Fruit fly (Drosophila melanogaster) whole organism, embryonic: Measurements from ENCODE around the gene Scox.

Source experiments
- Antp ChIP-seq: fragments of 200-800 bp; sonication (Bioruptor generic); optimal IDR thresholded peaks from 3 replicates; lab custom pipeline; 2016; ENCODE audit warnings: missing biosample characterization, missing genetic modification characterization
- BEAF-32 ChIP-seq: fragments of 200-800 bp; sonication (Bioruptor generic); optimal IDR thresholded peaks from 3 replicates; lab custom pipeline; 2017; ENCODE audit warnings: missing biosample characterization, missing genetic modification characterization, mild to moderate bottlenecking, moderate library complexity, missing genetic modification reagents
- C15 ChIP-seq: fragments of 200-800 bp; sonication (Bioruptor generic); IDR thresholded peaks from 3 replicates; pipeline ENCODE4 v1.3.6; 2022; ENCODE audit warnings: missing biosample characterization, missing genetic modification characterization
- CG10274 ChIP-seq: fragments of 200-800 bp; sonication (Bioruptor generic); optimal IDR thresholded peaks from 3 replicates; lab custom pipeline; 2017; ENCODE audit warnings: missing biosample characterization, mild to moderate bottlenecking, missing genetic modification characterization
- CG10366 ChIP-seq: fragments of 200-800 bp; sonication (Bioruptor generic); IDR thresholded peaks from 2 replicates; pipeline ENCODE4 v1.3.6; 2022; ENCODE audit warnings: missing biosample characterization, missing genetic modification characterization
- CG12942 ChIP-seq: fragments of 200-800 bp; sonication (Bioruptor generic); optimal IDR thresholded peaks from 3 replicates; lab custom pipeline; 2016; ENCODE audit warnings: missing biosample characterization, missing genetic modification characterization
- CG15269 ChIP-seq: fragments of 200-800 bp; sonication (Bioruptor generic); optimal IDR thresholded peaks from 2 replicates; lab custom pipeline; 2018; ENCODE audit warnings: missing biosample characterization, mild to moderate bottlenecking, missing genetic modification characterization, moderate library complexity
- CG15696 ChIP-seq: fragments of 200-800 bp; sonication (Bioruptor generic); optimal IDR thresholded peaks from 2 replicates; lab custom pipeline; 2019; ENCODE audit warnings: missing biosample characterization, mild to moderate bottlenecking, missing genetic modification characterization, moderate library complexity
- CG16779 ChIP-seq: fragments of 200-800 bp; sonication (Bioruptor generic); IDR thresholded peaks from 2 replicates; pipeline ENCODE4 v1.3.6; 2022; ENCODE audit warnings: missing biosample characterization, missing genetic modification characterization
- CG30403 ChIP-seq: fragments of 200-800 bp; sonication (Bioruptor generic); optimal IDR thresholded peaks from 3 replicates; lab custom pipeline; 2016; ENCODE audit warnings: missing biosample characterization, missing genetic modification characterization
- CG32767 ChIP-seq: fragments of 200-800 bp; sonication (Bioruptor generic); IDR thresholded peaks from 2 replicates; pipeline ENCODE4 v1.3.6; 2022; ENCODE audit warnings: missing biosample characterization, missing genetic modification characterization
- CG4360 ChIP-seq: fragments of 200-800 bp; sonication (Bioruptor generic); IDR thresholded peaks from 2 replicates; pipeline ENCODE4 v1.3.6; 2022; ENCODE audit warnings: missing biosample characterization, missing genetic modification characterization
- CG4730 ChIP-seq: fragments of 200-800 bp; sonication (Bioruptor generic); IDR thresholded peaks from 2 replicates; pipeline ENCODE4 v1.3.6; 2022; ENCODE audit warnings: missing biosample characterization, missing genetic modification characterization
- CG6654 ChIP-seq: fragments of 200-800 bp; sonication (Bioruptor generic); optimal IDR thresholded peaks from 2 replicates; lab custom pipeline; 2017; ENCODE audit warnings: missing biosample characterization, mild to moderate bottlenecking, missing genetic modification characterization
- CG7928 ChIP-seq: fragments of 200-800 bp; sonication (Bioruptor generic); optimal IDR thresholded peaks from 2 replicates; lab custom pipeline; 2017; ENCODE audit warnings: missing biosample characterization, mild to moderate bottlenecking, missing genetic modification characterization
- CG7963 ChIP-seq: fragments of 200-800 bp; sonication (Bioruptor generic); IDR thresholded peaks from 3 replicates; pipeline ENCODE4 v1.3.6; 2022; ENCODE audit warnings: missing biosample characterization, missing genetic modification characterization; ENCODE audit not compliant: partially characterized antibody
- CG7987 ChIP-seq: fragments of 200-800 bp; sonication (Bioruptor generic); optimal IDR thresholded peaks from 2 replicates; lab custom pipeline; 2018; ENCODE audit warnings: missing biosample characterization, mild to moderate bottlenecking, missing genetic modification characterization, moderate library complexity
- Camta ChIP-seq: fragments of 200-800 bp; sonication (Bioruptor generic); optimal IDR thresholded peaks from 2 replicates; lab custom pipeline; 2016; ENCODE audit warnings: missing biosample characterization, missing genetic modification characterization
- Dad ChIP-seq: fragments of 200-800 bp; sonication (Bioruptor generic); optimal IDR thresholded peaks from 3 replicates; lab custom pipeline; 2016; ENCODE audit warnings: missing biosample characterization, missing genetic modification characterization
- Dp ChIP-seq: fragments of 200-800 bp; sonication (Bioruptor generic); optimal IDR thresholded peaks from 2 replicates; lab custom pipeline; 2018; ENCODE audit warnings: missing biosample characterization, mild to moderate bottlenecking, missing genetic modification characterization, moderate library complexity
- HLH3B ChIP-seq: fragments of 200-800 bp; sonication (Bioruptor generic); IDR thresholded peaks from 2 replicates; pipeline ENCODE4 v1.3.6; 2022; ENCODE audit warnings: missing biosample characterization, missing genetic modification characterization
- HmgZ ChIP-seq: fragments of 200-800 bp; sonication (Bioruptor generic); optimal IDR thresholded peaks from 2 replicates; lab custom pipeline; 2018; ENCODE audit warnings: missing biosample characterization, mild to moderate bottlenecking, missing genetic modification characterization
- Hr51 ChIP-seq, 2 experiments: fragments of 200-800 bp; sonication (Bioruptor generic); optimal IDR thresholded peaks; 2 replicates in 1 of 2; 3 replicates in 1 of 2; lab custom pipeline; 2016 to 2018; ENCODE audit warnings: missing biosample characterization in 2 of 2, missing genetic modification characterization in 2 of 2, mild to moderate bottlenecking in 1 of 2, moderate library complexity in 1 of 2
- Med ChIP-seq: fragments of 200-800 bp; sonication (Bioruptor generic); peaks from one replicate; lab custom pipeline; 2016; ENCODE audit warnings: missing biosample characterization, missing genetic modification characterization, mild to moderate bottlenecking, inconsistent platforms, moderate library complexity
- Opbp ChIP-seq: fragments of 200-800 bp; sonication (Bioruptor generic); IDR thresholded peaks from 3 replicates; pipeline ENCODE4 v1.3.6; 2022; ENCODE audit warnings: missing biosample characterization, missing genetic modification characterization; ENCODE audit not compliant: partially characterized antibody
- PHDP ChIP-seq: fragments of 200-800 bp; sonication (Bioruptor generic); optimal IDR thresholded peaks from 3 replicates; lab custom pipeline; 2018; ENCODE audit warnings: missing biosample characterization, mild to moderate bottlenecking, missing genetic modification characterization, moderate library complexity
- Spps ChIP-seq: fragments of 200-800 bp; sonication (Bioruptor generic); optimal IDR thresholded peaks from 2 replicates; lab custom pipeline; 2018; ENCODE audit warnings: missing biosample characterization, mild to moderate bottlenecking, missing genetic modification characterization
- Sry-β ChIP-seq: fragments of 200-800 bp; sonication (Bioruptor generic); optimal IDR thresholded peaks from 2 replicates; lab custom pipeline; 2018; ENCODE audit warnings: missing biosample characterization, mild to moderate bottlenecking, missing genetic modification characterization, moderate library complexity
- Stat92E ChIP-seq, 3 experiments: fragments of >200 bp in 2 of 3; fragments of 200-800 bp in 1 of 3; sonication (Bioruptor generic) in 1 of 3; optimal IDR thresholded peaks; 2 replicates each; lab custom pipeline; 2017 to 2019; ENCODE audit warnings: missing biosample characterization in 3 of 3, missing genetic modification characterization in 3 of 3, mild to moderate bottlenecking in 1 of 3, moderate library complexity in 1 of 3
- cas ChIP-seq: fragments of 200-800 bp; sonication (Bioruptor generic); IDR thresholded peaks from 2 replicates; pipeline ENCODE4 v1.3.6; 2022; ENCODE audit warnings: missing biosample characterization, missing genetic modification characterization
- cg ChIP-seq: fragments of 200-800 bp; sonication (Bioruptor generic); optimal IDR thresholded peaks from 3 replicates; lab custom pipeline; 2019; ENCODE audit warnings: missing biosample characterization, mild to moderate bottlenecking, missing genetic modification characterization, moderate library complexity
- chm ChIP-seq: fragments of 200-800 bp; sonication (Bioruptor generic); IDR thresholded peaks from 2 replicates; pipeline ENCODE4 v1.3.6; 2022; ENCODE audit warnings: missing biosample characterization, missing genetic modification characterization
- ci ChIP-seq: fragments of 200-800 bp; sonication (Bioruptor generic); IDR thresholded peaks from 3 replicates; pipeline ENCODE4 v1.3.6; 2022; ENCODE audit warnings: missing biosample characterization, missing genetic modification characterization
- emc ChIP-seq: fragments of 200-800 bp; sonication (Bioruptor generic); optimal IDR thresholded peaks from 2 replicates; lab custom pipeline; 2016; ENCODE audit warnings: missing biosample characterization, missing genetic modification characterization
- eve ChIP-seq, 2 experiments: fragments of >200 bp; optimal IDR thresholded peaks; 2 replicates each; lab custom pipeline; 2017; ENCODE audit warnings: missing biosample characterization in 2 of 2, missing genetic modification characterization in 2 of 2
- gfzf ChIP-seq: fragments of 200-800 bp; sonication (Bioruptor generic); optimal IDR thresholded peaks from 2 replicates; lab custom pipeline; 2016; ENCODE audit warnings: missing biosample characterization, mild to moderate bottlenecking, missing genetic modification characterization, moderate library complexity
- gt ChIP-seq: fragments of 200-800 bp; sonication (Bioruptor generic); IDR thresholded peaks from 2 replicates; pipeline ENCODE4 v1.3.6; 2022; ENCODE audit warnings: missing biosample characterization, missing genetic modification characterization
- hb ChIP-seq: fragments of 200-800 bp; sonication (Bioruptor generic); IDR thresholded peaks from 3 replicates; pipeline ENCODE4 v1.3.6; 2022; ENCODE audit warnings: missing biosample characterization, missing genetic modification characterization; ENCODE audit not compliant: partially characterized antibody
- hth ChIP-seq: fragments of >200 bp; optimal IDR thresholded peaks from 2 replicates; lab custom pipeline; 2017; ENCODE audit warnings: inconsistent platforms
- kay ChIP-seq: fragments of 200-800 bp; sonication (Bioruptor generic); optimal IDR thresholded peaks from 2 replicates; lab custom pipeline; 2016; ENCODE audit warnings: missing biosample characterization, missing genetic modification characterization
- lilli ChIP-seq: fragments of 200-800 bp; sonication (Bioruptor generic); optimal IDR thresholded peaks from 3 replicates; lab custom pipeline; 2016; ENCODE audit warnings: missing biosample characterization, missing genetic modification characterization
- oc ChIP-seq: fragments of 200-800 bp; sonication (Bioruptor generic); optimal IDR thresholded peaks from 2 replicates; lab custom pipeline; 2018; ENCODE audit warnings: missing biosample characterization, mild to moderate bottlenecking, missing genetic modification characterization, moderate library complexity
- odd ChIP-seq: fragments of 200-800 bp; sonication (Bioruptor generic); optimal IDR thresholded peaks from 2 replicates; lab custom pipeline; 2017; ENCODE audit warnings: missing biosample characterization, mild to moderate bottlenecking, missing genetic modification characterization
- pan ChIP-seq, 4 experiments: fragments of >200 bp in 3 of 4; fragments of 200-800 bp in 1 of 4; sonication (Bioruptor generic) in 1 of 4; optimal IDR thresholded peaks in 3 of 4; IDR thresholded peaks in 1 of 4; 2 replicates each; pipeline versions ENCODE4 v1.3.6 to Lab custom; 2017 to 2022; ENCODE audit warnings: missing biosample characterization in 2 of 4, missing genetic modification characterization in 2 of 4, mixed read lengths in 1 of 4
- pzg ChIP-seq: fragments of 200-800 bp; sonication (Bioruptor generic); optimal IDR thresholded peaks from 3 replicates; lab custom pipeline; 2018; ENCODE audit warnings: missing biosample characterization, mild to moderate bottlenecking, missing genetic modification characterization, moderate library complexity
- run ChIP-seq: fragments of 200-800 bp; sonication (Bioruptor generic); optimal IDR thresholded peaks from 3 replicates; lab custom pipeline; 2018; ENCODE audit warnings: missing biosample characterization, mild to moderate bottlenecking, missing genetic modification characterization
- sd ChIP-seq: fragments of 200-800 bp; sonication (Bioruptor generic); optimal IDR thresholded peaks from 3 replicates; lab custom pipeline; 2018; ENCODE audit warnings: missing biosample characterization, mild to moderate bottlenecking, missing genetic modification characterization, moderate library complexity
- sqz ChIP-seq: fragments of 200-800 bp; sonication (Bioruptor generic); optimal IDR thresholded peaks from 3 replicates; lab custom pipeline; 2018; ENCODE audit warnings: missing biosample characterization, mild to moderate bottlenecking, missing genetic modification characterization
- twi ChIP-seq: fragments of 200-800 bp; optimal IDR thresholded peaks from 2 replicates; lab custom pipeline; 2019; ENCODE audit warnings: missing biosample characterization, mild to moderate bottlenecking, missing genetic modification characterization, moderate library complexity

The Scox gene

DNA sequence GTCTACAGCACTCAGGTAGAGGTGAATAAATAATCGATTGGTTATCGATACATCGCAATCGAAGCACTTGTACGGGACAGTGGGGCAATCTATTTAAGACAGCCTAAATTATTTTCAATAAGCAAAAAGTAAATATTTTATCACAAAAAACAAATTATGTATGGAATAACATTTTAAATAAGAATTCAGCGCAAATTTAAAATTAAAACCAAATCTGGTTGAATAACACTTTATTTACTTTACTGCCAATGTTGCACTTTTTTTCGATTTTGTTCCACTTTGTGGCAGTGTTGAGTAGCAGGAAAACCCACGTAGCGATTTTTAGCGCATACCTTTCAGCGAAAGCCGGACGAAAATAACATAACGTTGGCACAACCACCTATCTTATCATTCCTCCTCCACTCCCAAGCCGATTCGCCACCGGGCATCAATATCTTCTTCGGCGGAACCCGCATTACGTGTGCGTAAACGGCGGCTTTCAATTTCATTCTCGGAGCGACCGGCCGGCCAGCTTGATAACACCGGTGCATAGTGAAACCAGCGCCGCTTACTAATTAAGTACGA, 8.3 kb upstream of the Scox start, which contains the start of the genes Gmd and CG3792 (continued):
- TF ChIP-seq CG32767 (GFP tag; lab: Robert Waterston, UW) = peak; percentile 95
- TF ChIP-seq CG15696 (tag; lab: Kevin White, UChicago) = peak; percentile 96
- TF ChIP-seq CG4730 = peak; percentile 95
- peak; percentile 81 for TF ChIP-seq emc (GFP tag; lab: Kevin White, UChicago)
- TF ChIP-seq hth (lab: Kevin White, UChicago) = no peak
- TF ChIP-seq oc (tag; lab: Kevin White, UChicago) = peak; percentile 92
- TF ChIP-seq chm (GFP tag; lab: Robert Waterston, UW) = peak; percentile 91
- peak; percentile 95 for TF ChIP-seq CG12942 (GFP tag; lab: Kevin White, UChicago)
- TF ChIP-seq run = peak; percentile 80
- TF ChIP-seq sd (tag; lab: Kevin White, UChicago) = peak; percentile 93
- peak; percentile 94 for TF ChIP-seq Dad (GFP tag; lab: Kevin White, UChicago)
- TF ChIP-seq CG4360 (GFP tag; lab: Robert Waterston, UW) = peak; percentile 70
- TF ChIP-seq CG10274 (GFP tag; lab: Kevin White, UChicago) = peak; percentile 77
- TF ChIP-seq CG7963 (GFP tag; lab: Robert Waterston, UW) = peak; percentile 76
- TF ChIP-seq pzg (GFP tag; lab: Kevin White, UChicago) = peak; percentile 57
- TF ChIP-seq twi = peak; percentile 87
- TF ChIP-seq C15 (GFP tag; lab: Robert Waterston, UW) = peak; percentile 92
- no peak for TF ChIP-seq pan (optimal IDR thresholded peaks at IDR 0.05; lab: Kevin White, UChicago)
- peak in 1 of 2 experiments; percentile 96 for TF ChIP-seq pan (GFP tag; optimal IDR thresholded peaks at IDR 0.05 in 1 of 2, IDR thresholded peaks at IDR 0.05 in 1 of 2)
- TF ChIP-seq Stat92E (GFP tag; optimal IDR thresholded peaks at IDR 0.05; lab: Kevin White, UChicago) = peak in 1 of 3 experiments; percentile 82
- TF ChIP-seq ci = peak; percentile 93
- TF ChIP-seq Opbp (GFP tag; lab: Robert Waterston, UW) = peak; percentile 53; the same call in 2 of the 3 replicates
- peak; percentile 92 for TF ChIP-seq cas (GFP tag; lab: Robert Waterston, UW)
- peak; percentile 72 for TF ChIP-seq CG7928
- TF ChIP-seq kay (GFP tag; lab: Kevin White, UChicago) = peak; percentile 96
- TF ChIP-seq Camta (GFP tag; lab: Kevin White, UChicago) = peak; percentile 96
- TF ChIP-seq CG15269 (tag; lab: Kevin White, UChicago) = no peak
- peak; percentile 91 for TF ChIP-seq sqz (GFP tag; lab: Kevin White, UChicago)
- TF ChIP-seq HLH3B = peak; percentile 95
- TF ChIP-seq cg (GFP tag; lab: Kevin White, UChicago) = no peak
- peak; percentile 89 for TF ChIP-seq CG16779 (GFP tag; lab: Robert Waterston, UW)
- peak; percentile 83 for TF ChIP-seq CG7987 (GFP tag; lab: Kevin White, UChicago)
- peak; percentile 81 for TF ChIP-seq CG6654 (GFP tag; lab: Kevin White, UChicago)
- peak; percentile 93 for TF ChIP-seq Spps (tag; lab: Kevin White, UChicago)
- peak in 1 of 2 experiments; percentile 67 for TF ChIP-seq eve (GFP tag; optimal IDR thresholded peaks at IDR 0.05; lab: Kevin White, UChicago)
- TF ChIP-seq CG30403 (GFP tag; lab: Kevin White, UChicago) = peak; percentile 97
- TF ChIP-seq Med (GFP tag; lab: Kevin White, UChicago) = peak; percentile 98
- peak; percentile 76 for TF ChIP-seq Sry-β (GFP tag; lab: Kevin White, UChicago)
- TF ChIP-seq Dp (GFP tag; lab: Kevin White, UChicago) = peak; percentile 22
- TF ChIP-seq gt (GFP tag; lab: Robert Waterston, UW) = peak; percentile 87
- peak; percentile 91 for TF ChIP-seq odd
- peak; percentile 25 for TF ChIP-seq gfzf
- TF ChIP-seq HmgZ (tag; lab: Kevin White, UChicago) = peak; percentile 96
- TF ChIP-seq BEAF-32 (GFP tag; lab: Kevin White, UChicago) = peak; percentile 84
- TF ChIP-seq PHDP (tag; lab: Kevin White, UChicago) = peak; percentile 89
- peak; percentile 92 to 94 for TF ChIP-seq Hr51 (GFP tag; optimal IDR thresholded peaks at IDR 0.05; lab: Kevin White, UChicago)
- TF ChIP-seq hb (GFP tag; lab: Robert Waterston, UW) = peak; percentile 88
- TF ChIP-seq lilli (GFP tag; lab: Kevin White, UChicago) = peak; percentile 98
- TF ChIP-seq Antp = peak; percentile 95
- peak; percentile 94 for TF ChIP-seq CG10366 (GFP tag; lab: Robert Waterston, UW)
